Fruit fly (Drosophila melanogaster) whole organism: Measurements from ENCODE around the gene CG5880.

Source experiments
- CG8478 ChIP-seq: fragments of >200 bp; optimal IDR thresholded peaks from 2 replicates; lab custom pipeline; 2018; ENCODE audit warnings: inconsistent platforms
- pan ChIP-seq: fragments of >200 bp; optimal IDR thresholded peaks from 2 replicates; lab custom pipeline; 2017
- psq ChIP-seq: fragments of >200 bp; optimal IDR thresholded peaks from 2 replicates; lab custom pipeline; 2017
- usp ChIP-seq: fragments of >200 bp; optimal IDR thresholded peaks from 2 replicates; lab custom pipeline; 2017; ENCODE audit warnings: missing biosample characterization, missing genetic modification characterization, mixed read lengths

DNA sequence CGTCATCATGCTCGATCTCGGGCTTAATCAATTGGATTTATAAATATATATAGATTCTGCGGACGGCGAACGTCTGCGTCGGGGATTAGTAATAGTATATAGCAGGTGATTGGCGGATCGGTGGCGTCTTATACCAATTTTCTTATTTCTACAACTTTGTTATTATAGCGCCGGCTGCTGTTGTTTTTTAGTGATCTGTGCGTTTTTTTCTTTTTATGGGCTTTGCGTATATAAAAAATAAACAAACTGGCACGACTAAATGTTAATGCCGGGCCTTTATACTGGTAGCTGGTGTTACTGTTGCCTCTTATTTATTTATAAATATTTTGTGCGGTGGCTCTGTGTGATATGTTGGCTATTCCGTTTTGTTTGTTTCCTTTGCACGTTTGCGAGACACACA lies 47.3 kb upstream of the CG5880 start:
- TF ChIP-seq pan (lab: Kevin White, UChicago) (no peak), CG8478 (lab: Kevin White, UChicago) (no peak), usp (GFP tag; lab: Kevin White, UChicago) (no peak), psq (lab: Kevin White, UChicago) (no peak)
